Worm (Caenorhabditis elegans) whole organism, L3 larva: ENCODE measurements around the gene dsb-3.

Source experiments
- R02D3.7 ChIP-seq: fragments of 150-350 bp; optimal IDR thresholded peaks from 2 replicates; lab custom pipeline; 2014; ENCODE audit warnings: missing biosample characterization, missing genetic modification characterization
- ZK546.5 ChIP-seq: sonication (generic microtip); optimal IDR thresholded peaks from 2 replicates; lab custom pipeline; 2017; ENCODE audit warnings: missing biosample characterization, missing genetic modification characterization
- ama-1 ChIP-seq: fragments of 150-350 bp; optimal IDR thresholded peaks from 2 replicates; lab custom pipeline; 2018
- ceh-16 ChIP-seq: sonication (generic microtip); optimal IDR thresholded peaks from 2 replicates; lab custom pipeline; 2017; ENCODE audit warnings: missing biosample characterization, missing genetic modification characterization
- ceh-9 ChIP-seq: sonication (generic microtip); optimal IDR thresholded peaks from 2 replicates; lab custom pipeline; 2018; ENCODE audit warnings: missing biosample characterization, missing genetic modification characterization
- egl-27 ChIP-seq: sonication (generic microtip); optimal IDR thresholded peaks from 4 replicates; lab custom pipeline; 2017; ENCODE audit warnings: missing biosample characterization, missing genetic modification reagents, missing genetic modification characterization
- egl-5 ChIP-seq: fragments of 150-350 bp; optimal IDR thresholded peaks from 2 replicates; lab custom pipeline; 2017; ENCODE audit warnings: missing biosample characterization, missing genetic modification reagents, missing genetic modification characterization, inconsistent platforms
- elt-1 ChIP-seq: fragments of 150-350 bp; optimal IDR thresholded peaks from 2 replicates; lab custom pipeline; 2014; ENCODE audit warnings: missing biosample characterization, missing genetic modification characterization
- elt-2 ChIP-seq: sonication (generic microtip); optimal IDR thresholded peaks from 2 replicates; lab custom pipeline; 2016; ENCODE audit warnings: missing genetic modification reagents, mild to moderate bottlenecking, missing genetic modification characterization, missing compliant biosample characterization
- elt-3 ChIP-seq, 3 experiments: fragments of 150-350 bp in 1 of 3; sonication (generic microtip) in 2 of 3; optimal IDR thresholded peaks; 2 replicates in 2 of 3; 4 replicates in 1 of 3; lab custom pipeline; 2014 to 2017; ENCODE audit warnings: missing biosample characterization in 3 of 3, missing genetic modification characterization in 3 of 3
- eor-1 ChIP-seq, 2 experiments: fragments of 150-350 bp; optimal IDR thresholded peaks; 2 replicates each; lab custom pipeline; 2014 to 2018; ENCODE audit warnings: missing biosample characterization in 2 of 2, missing genetic modification characterization in 2 of 2
- fkh-10 ChIP-seq: sonication (generic microtip); optimal IDR thresholded peaks from 2 replicates; lab custom pipeline; 2017; ENCODE audit warnings: missing biosample characterization, missing genetic modification reagents, missing genetic modification characterization
- fkh-2 ChIP-seq: fragments of 150-350 bp; optimal IDR thresholded peaks from 2 replicates; lab custom pipeline; 2014; ENCODE audit warnings: missing biosample characterization, missing genetic modification reagents, missing genetic modification characterization
- fos-1 ChIP-seq: fragments of 150-350 bp; optimal IDR thresholded peaks from 2 replicates; lab custom pipeline; 2014; ENCODE audit warnings: missing biosample characterization, missing genetic modification characterization
- jun-1 ChIP-seq: fragments of 150-350 bp; optimal IDR thresholded peaks from 2 replicates; lab custom pipeline; 2014; ENCODE audit warnings: missing biosample characterization, missing genetic modification reagents, missing genetic modification characterization
- lin-15B ChIP-seq: fragments of 150-350 bp; optimal IDR thresholded peaks from 2 replicates; lab custom pipeline; 2014; ENCODE audit warnings: missing biosample characterization, missing genetic modification characterization
- mml-1 ChIP-seq: fragments of 150-350 bp; sonication (generic microtip); optimal IDR thresholded peaks from 3 replicates; lab custom pipeline; 2014; ENCODE audit warnings: missing biosample characterization, missing genetic modification characterization
- nhr-12 ChIP-seq: fragments of 150-350 bp; optimal IDR thresholded peaks from 2 replicates; lab custom pipeline; 2014; ENCODE audit warnings: missing biosample characterization, missing genetic modification characterization
- nhr-23 ChIP-seq: fragments of 150-350 bp; optimal IDR thresholded peaks from 2 replicates; lab custom pipeline; 2014; ENCODE audit warnings: missing biosample characterization, missing genetic modification reagents, missing genetic modification characterization
- nhr-237 ChIP-seq: fragments of 150-350 bp; optimal IDR thresholded peaks from 2 replicates; lab custom pipeline; 2014; ENCODE audit warnings: missing biosample characterization, missing genetic modification characterization
- nhr-25 ChIP-seq: sonication (generic microtip); optimal IDR thresholded peaks from 2 replicates; lab custom pipeline; 2017; ENCODE audit warnings: missing biosample characterization, missing genetic modification characterization
- nhr-43 ChIP-seq: sonication (generic microtip); optimal IDR thresholded peaks from 2 replicates; lab custom pipeline; 2016; ENCODE audit warnings: mild to moderate bottlenecking, missing genetic modification characterization, missing compliant biosample characterization; ENCODE audit not compliant: poor library complexity, severe bottlenecking
- nhr-76 ChIP-seq: fragments of 150-350 bp; sonication (generic microtip); optimal IDR thresholded peaks from 5 replicates; lab custom pipeline; 2014; ENCODE audit warnings: missing biosample characterization, missing genetic modification characterization
- nhr-77 ChIP-seq: fragments of 150-350 bp; optimal IDR thresholded peaks from 2 replicates; lab custom pipeline; 2014; ENCODE audit warnings: missing biosample characterization, missing genetic modification characterization
- pha-4 ChIP-seq: fragments of 150-350 bp; optimal IDR thresholded peaks from 2 replicates; lab custom pipeline; 2014; ENCODE audit warnings: missing biosample characterization, missing genetic modification reagents, missing genetic modification characterization
- pqm-1 ChIP-seq: fragments of 150-350 bp; optimal IDR thresholded peaks from 2 replicates; lab custom pipeline; 2017; ENCODE audit warnings: missing biosample characterization, missing genetic modification characterization, inconsistent platforms
- sea-2 ChIP-seq: fragments of 150-350 bp; sonication (generic microtip); optimal IDR thresholded peaks from 4 replicates; lab custom pipeline; 2014; ENCODE audit warnings: missing biosample characterization, missing genetic modification reagents, missing genetic modification characterization
- skn-1 ChIP-seq: fragments of 150-350 bp; optimal IDR thresholded peaks from 2 replicates; lab custom pipeline; 2014; ENCODE audit warnings: missing biosample characterization, missing genetic modification characterization
- snpc-4 ChIP-seq: fragments of 150-350 bp; optimal IDR thresholded peaks from 2 replicates; lab custom pipeline; 2014; ENCODE audit warnings: missing biosample characterization, missing genetic modification characterization
- tbx-2 ChIP-seq: sonication (generic microtip); optimal IDR thresholded peaks from 2 replicates; lab custom pipeline; 2016; ENCODE audit warnings: mild to moderate bottlenecking, missing genetic modification characterization, missing compliant biosample characterization
- unc-39 ChIP-seq: sonication (generic microtip); optimal IDR thresholded peaks from 4 replicates; lab custom pipeline; 2017; ENCODE audit warnings: missing biosample characterization, missing genetic modification characterization
- unc-62 ChIP-seq: fragments of 150-350 bp; sonication (generic microtip); optimal IDR thresholded peaks from 4 replicates; lab custom pipeline; 2014; ENCODE audit warnings: missing biosample characterization, missing genetic modification reagents, missing genetic modification characterization
- ztf-11 ChIP-seq: fragments of 150-350 bp; optimal IDR thresholded peaks from 2 replicates; lab custom pipeline; 2014; ENCODE audit warnings: missing biosample characterization, missing genetic modification characterization
- ztf-4 ChIP-seq: fragments of 150-350 bp; optimal IDR thresholded peaks from 2 replicates; lab custom pipeline; 2014; ENCODE audit warnings: missing biosample characterization, missing genetic modification characterization

Gene dsb-3

DNA sequence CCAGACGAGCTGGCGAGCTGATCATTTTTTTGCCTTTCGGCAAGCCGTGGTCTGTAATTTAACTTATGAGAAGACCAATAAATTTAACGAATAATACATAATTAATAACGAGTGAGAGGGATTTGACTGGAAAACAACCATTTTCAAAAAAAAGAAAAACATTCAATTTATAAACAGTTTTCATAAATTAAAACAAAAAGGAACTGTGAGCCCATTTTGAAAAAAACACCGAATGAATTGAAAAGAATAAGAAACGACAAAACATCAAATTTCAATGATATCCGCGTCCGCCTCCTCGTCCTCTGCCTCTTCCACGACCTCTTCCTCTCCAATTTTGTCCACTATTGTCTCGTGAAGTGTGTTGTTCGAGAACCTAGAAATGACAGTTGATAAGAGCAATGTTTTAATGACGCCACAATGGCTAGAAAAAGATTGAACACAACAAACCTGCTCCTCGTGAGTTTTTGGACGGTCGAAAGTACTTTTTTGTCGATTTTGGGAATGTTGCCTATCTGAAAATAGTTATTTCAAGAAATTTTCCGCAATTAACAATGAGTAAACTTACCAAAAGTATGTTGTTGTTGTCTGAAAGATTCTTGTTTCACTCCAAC, 24.5 kb upstream of the dsb-3 start, which contains the start of gene tag-321:
Gene tag-321, minus strand, starts transcription at position 51 of the 611 bp plus-strand sequence.
- TF ChIP-seq mml-1 (tag; lab: Kevin White, UChicago) (no peak), nhr-23 (tag; lab: Kevin White, UChicago) (no peak), elt-3 (tag; optimal IDR thresholded peaks at IDR 0.05; lab: Kevin White, UChicago) (no peak), jun-1 (peak; percentile 6), elt-2 (tag; lab: Kevin White, UChicago) (peak; percentile 68), ama-1 (lab: Kevin White, UChicago) (no peak), egl-5 (tag; lab: Kevin White, UChicago) (no peak), nhr-237 (no peak), pqm-1 (tag; lab: Kevin White, UChicago) (no peak), pha-4 (tag; lab: Kevin White, UChicago) (no peak), tbx-2 (no peak), eor-1 (tag; optimal IDR thresholded peaks at IDR 0.05; lab: Kevin White, UChicago) (no peak), unc-62 (GFP tag; lab: Kevin White, UChicago) (no peak), ceh-9 (no peak)
- TF ChIP-seq, all 47 proteins: peak for 2

DNA sequence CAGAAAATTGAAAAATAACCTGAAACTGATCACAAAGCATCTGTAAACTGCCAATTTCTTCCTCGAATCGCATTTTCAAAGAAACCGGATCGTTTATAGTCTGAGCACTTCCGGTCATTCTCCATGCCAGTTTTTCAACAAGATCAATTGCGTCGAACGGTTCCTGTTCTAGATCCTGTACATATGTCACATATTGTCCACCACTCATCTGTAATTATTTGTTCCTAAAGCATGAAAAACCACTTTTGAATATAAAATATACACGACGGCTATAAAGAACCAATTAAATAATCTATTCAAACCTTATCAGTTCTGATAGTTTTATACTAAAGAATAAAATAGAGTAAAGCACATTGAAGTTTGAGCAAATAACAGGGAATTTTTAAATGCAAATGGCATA, 22.9 kb upstream of the dsb-3 start, which contains the start of gene sec-10:
Gene sec-10, minus strand, starts transcription at position 208 of the 400 bp plus-strand sequence.
- TF ChIP-seq elt-2 (tag; lab: Kevin White, UChicago) = peak; percentile 40
- peak; percentile 18 for TF ChIP-seq pha-4 (tag; lab: Kevin White, UChicago)
- TF ChIP-seq fkh-2 = no peak
- no peak for TF ChIP-seq ZK546.5 (tag; lab: Kevin White, UChicago)

DNA sequence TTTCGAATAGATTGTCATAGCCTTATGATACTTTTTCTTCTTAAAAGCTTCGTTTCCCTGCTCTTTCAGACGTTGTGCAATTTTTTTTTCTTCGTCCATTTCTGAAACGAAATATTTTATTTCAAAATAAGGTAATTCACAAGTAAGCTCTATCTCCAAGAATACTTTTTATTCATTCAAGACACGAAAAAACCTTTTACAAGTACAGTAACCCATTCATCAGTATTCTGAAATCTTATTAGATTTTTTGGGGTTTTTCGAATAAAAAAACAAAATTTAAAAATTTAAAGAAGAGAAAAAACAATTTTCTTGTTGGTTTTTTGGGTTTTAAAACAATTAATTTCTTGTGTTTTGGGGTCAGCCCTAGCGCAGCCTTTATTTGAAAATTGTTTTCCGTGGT, 19.4 kb upstream of the dsb-3 start, which contains the start of gene rpap-3:
Gene rpap-3, minus strand, starts transcription at position 101 of the 400 bp plus-strand sequence.
- TF ChIP-seq skn-1 (no peak), ceh-16 (tag; lab: Kevin White, UChicago) (no peak), R02D3.7 (tag; lab: Kevin White, UChicago) (no peak), nhr-237 (no peak), jun-1 (no peak), fkh-10 (GFP tag; lab: Kevin White, UChicago) (no peak), sea-2 (GFP tag; lab: Kevin White, UChicago) (no peak), elt-1 (tag; lab: Kevin White, UChicago) (no peak), pha-4 (tag; lab: Kevin White, UChicago) (no peak), nhr-25 (tag; lab: Kevin White, UChicago) (no peak), snpc-4 (tag; lab: Kevin White, UChicago) (no peak), unc-39 (tag; lab: Kevin White, UChicago) (no peak), nhr-76 (tag; lab: Kevin White, UChicago) (no peak), tbx-2 (no peak)
- TF ChIP-seq, all 47 proteins: peak for 0

DNA sequence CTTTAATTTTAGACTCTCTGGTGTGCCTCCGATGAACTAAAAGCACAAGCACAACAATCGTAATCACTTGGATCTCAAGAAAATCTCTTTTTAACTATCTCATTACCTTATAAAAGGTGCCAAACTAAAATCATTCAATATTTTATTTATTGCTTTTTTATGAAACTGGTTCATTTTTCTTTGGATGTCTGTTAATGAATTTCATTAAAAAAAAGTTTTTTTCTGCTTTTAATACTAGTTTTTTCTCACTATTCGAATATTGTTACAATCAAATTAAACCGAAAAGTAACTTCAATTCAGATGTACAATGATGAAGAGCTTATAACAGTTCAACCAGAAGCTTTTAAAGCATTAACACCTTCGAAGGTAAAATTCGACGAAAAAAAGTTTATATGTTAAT, 16.3 kb upstream of the dsb-3 start, which contains the start of gene swd-2.1:
Gene swd-2.1, plus strand, starts transcription at position 301 of the 400 bp plus-strand sequence.
- TF ChIP-seq sea-2 (GFP tag; lab: Kevin White, UChicago) (no peak), ztf-4 (no peak), ZK546.5 (tag; lab: Kevin White, UChicago) (no peak), nhr-43 (tag; lab: Kevin White, UChicago) (no peak), pqm-1 (tag; lab: Kevin White, UChicago) (no peak), nhr-237 (no peak), nhr-76 (tag; lab: Kevin White, UChicago) (no peak), nhr-12 (tag; lab: Kevin White, UChicago) (no peak), jun-1 (no peak), nhr-23 (tag; lab: Kevin White, UChicago) (no peak), lin-15B (tag; lab: Kevin White, UChicago) (no peak), nhr-77 (tag; lab: Kevin White, UChicago) (no peak), fos-1 (tag; lab: Kevin White, UChicago) (no peak), R02D3.7 (tag; lab: Kevin White, UChicago) (no peak), egl-27 (tag; lab: Kevin White, UChicago) (no peak), ztf-11 (no peak), mml-1 (tag; lab: Kevin White, UChicago) (no peak)
